Worm (Caenorhabditis elegans) whole organism, early embryonic: ENCODE results near the gene Y17G9B.2.

Experiments used
- B0310.2 ChIP-seq: sonication (generic microtip); optimal IDR thresholded peaks from 2 replicates; lab custom pipeline; 2016; ENCODE audit warnings: mild to moderate bottlenecking, missing genetic modification characterization, missing compliant biosample characterization
- F13C5.2 ChIP-seq: sonication (generic microtip); optimal IDR thresholded peaks from 2 replicates; lab custom pipeline; 2017; ENCODE audit warnings: mild to moderate bottlenecking, missing genetic modification characterization, inconsistent platforms, missing compliant biosample characterization
- aly-1 ChIP-seq: sonication (generic microtip); optimal IDR thresholded peaks from 2 replicates; lab custom pipeline; 2016; ENCODE audit warnings: missing genetic modification characterization, missing compliant biosample characterization
- ama-1 ChIP-seq: fragments of 150-350 bp; optimal IDR thresholded peaks from 2 replicates; lab custom pipeline; 2014
- ceh-36 ChIP-seq: sonication (generic microtip); optimal IDR thresholded peaks from 2 replicates; lab custom pipeline; 2016; ENCODE audit warnings: missing genetic modification characterization, inconsistent platforms, missing compliant biosample characterization
- ets-7 ChIP-seq: sonication (generic microtip); optimal IDR thresholded peaks from 2 replicates; lab custom pipeline; 2016; ENCODE audit warnings: missing genotype, missing genetic modification characterization, missing compliant biosample characterization
- flt-1 ChIP-seq: fragments of 200-800 bp; sonication (Bioruptor generic); IDR thresholded peaks from 2 replicates; pipeline ENCODE4 v1.3.6; 2022; ENCODE audit warnings: missing genetic modification characterization, missing compliant biosample characterization
- hmbx-1 ChIP-seq: sonication (generic microtip); optimal IDR thresholded peaks from 2 replicates; lab custom pipeline; 2016; ENCODE audit warnings: mild to moderate bottlenecking, missing genetic modification characterization, missing compliant biosample characterization
- hnd-1 ChIP-seq: sonication (generic microtip); optimal IDR thresholded peaks from 2 replicates; lab custom pipeline; 2016; ENCODE audit warnings: missing genetic modification characterization, missing compliant biosample characterization
- scrt-1 ChIP-seq: fragments of 200-800 bp; sonication (Bioruptor generic); IDR thresholded peaks from 2 replicates; pipeline ENCODE4 v1.3.6; 2022; ENCODE audit warnings: missing genetic modification characterization, missing compliant biosample characterization
- tbx-11 ChIP-seq: fragments of 200-800 bp; sonication (Bioruptor generic); IDR thresholded peaks from 2 replicates; pipeline ENCODE4 v1.3.6; 2022; ENCODE audit warnings: missing genetic modification characterization, missing compliant biosample characterization
- tra-4 ChIP-seq: sonication (generic microtip); optimal IDR thresholded peaks from 2 replicates; lab custom pipeline; 2017; ENCODE audit warnings: missing genetic modification characterization, missing compliant biosample characterization

DNA sequence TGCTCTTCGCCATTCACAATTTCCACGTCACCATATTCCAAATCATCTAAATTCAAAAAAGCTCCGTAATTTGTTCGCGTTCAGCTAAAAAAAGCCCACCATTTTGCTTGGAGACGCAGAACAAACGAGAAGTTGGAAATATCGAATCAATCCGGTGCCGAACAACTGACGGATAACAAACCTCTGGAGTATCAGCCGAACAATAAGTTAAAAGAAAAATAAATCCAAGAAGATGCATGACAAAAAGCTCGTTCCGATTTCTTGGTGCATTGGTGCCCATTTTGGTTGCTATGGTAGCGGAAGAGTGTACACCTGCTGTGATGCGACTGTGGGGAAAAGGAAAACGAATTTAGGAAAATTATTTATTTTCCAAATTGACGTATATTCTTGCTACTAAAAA is 16.4 kb upstream of the Y17G9B.2 start, which contains the start of gene tctn-1:
- TF ChIP-seq ceh-36 (tag; lab: Kevin White, UChicago) (no peak), hmbx-1 (tag; lab: Kevin White, UChicago) (no peak), ama-1 (peak; percentile 14), aly-1 (tag; lab: Kevin White, UChicago) (no peak), scrt-1 (GFP tag; lab: Robert Waterston, UW) (no peak), flt-1 (GFP tag; lab: Robert Waterston, UW) (no peak), ets-7 (no peak), F13C5.2 (no peak), B0310.2 (tag; lab: Kevin White, UChicago) (no peak), tra-4 (tag; lab: Kevin White, UChicago) (no peak), hnd-1 (tag; lab: Kevin White, UChicago) (no peak), tbx-11 (GFP tag; lab: Robert Waterston, UW) (no peak)
